Fruit fly (Drosophila melanogaster): ENCODE results near the gene CkIIalpha-i1.

The CkIIalpha-i1 gene

dm6 chr3L:15824537-15824936 is 7.8 kb downstream of the CkIIalpha-i1 start (continued):
- no peak for TF ChIP-seq CG9437 (GFP tag; optimal IDR thresholded peaks at IDR 0.05)
- no peak for TF ChIP-seq Nf-YC (tag; optimal IDR thresholded peaks at IDR 0.05)
- TF ChIP-seq CG14441 (GFP tag; IDR thresholded peaks at IDR 0.05), result no peak; the same call in 1 of the 2 replicates
- no peak for TF ChIP-seq esg (GFP tag; conservative IDR thresholded peaks at IDR 0.05)
- TF ChIP-seq pita (GFP tag; optimal IDR thresholded peaks at IDR 0.05), result no peak
- no peak for TF ChIP-seq NC2α (GFP tag; optimal IDR thresholded peaks at IDR 0.05)
- TF ChIP-seq CG31224 (GFP tag; IDR thresholded peaks at IDR 0.05), result no peak
- TF ChIP-seq CG17361 (GFP tag; IDR thresholded peaks at IDR 0.05), result no peak
- TF ChIP-seq CG11723 (GFP tag; optimal IDR thresholded peaks at IDR 0.05), result no peak
- no peak for TF ChIP-seq kay (GFP tag; optimal IDR thresholded peaks at IDR 0.05)
- no peak for TF ChIP-seq Dll (GFP tag; IDR thresholded peaks at IDR 0.05; ENCODE audit: partially characterized antibody)
- no peak for TF ChIP-seq sob (GFP tag; IDR thresholded peaks at IDR 0.05)
- TF ChIP-seq Atf3 (GFP tag; optimal IDR thresholded peaks at IDR 0.05), result no peak
- TF ChIP-seq Optix (GFP tag; IDR thresholded peaks at IDR 0.05), result no peak
- TF ChIP-seq CG3726 (GFP tag; IDR thresholded peaks at IDR 0.05), result no peak
- 0 out of 2 replicates have a peak, but pooled peaks have one; percentile 4 for TF ChIP-seq CG17328 (GFP tag; IDR thresholded peaks at IDR 0.05)
- TF ChIP-seq CG10147 (GFP tag; optimal IDR thresholded peaks at IDR 0.05), result no peak
- no peak for TF ChIP-seq CG4707 (GFP tag; optimal IDR thresholded peaks at IDR 0.05)
- no peak for TF ChIP-seq Sox100B (GFP tag; optimal IDR thresholded peaks at IDR 0.05)
- TF ChIP-seq yki (optimal IDR thresholded peaks at IDR 0.05), result no peak
- TF ChIP-seq ro (GFP tag; IDR thresholded peaks at IDR 0.05), result no peak
- no peak for TF ChIP-seq pros (GFP tag; optimal IDR thresholded peaks at IDR 0.05)
- TF ChIP-seq al (GFP tag; IDR thresholded peaks at IDR 0.05), result no peak
- no peak for TF ChIP-seq CG2116 (GFP tag; optimal IDR thresholded peaks at IDR 0.05)
- no peak for TF ChIP-seq CG13775 (GFP tag; optimal IDR thresholded peaks at IDR 0.05)
- no peak for TF ChIP-seq CG2889 (GFP tag; IDR thresholded peaks at IDR 0.05)
- no peak for TF ChIP-seq pb (GFP tag; optimal IDR thresholded peaks at IDR 0.05)
- no peak for TF ChIP-seq mirr (GFP tag; optimal IDR thresholded peaks at IDR 0.05)
- TF ChIP-seq ac (GFP tag; optimal IDR thresholded peaks at IDR 0.05), result no peak
- no peak for TF ChIP-seq CG8765 (GFP tag; IDR thresholded peaks at IDR 0.05)
- TF ChIP-seq HLH54F (GFP tag; optimal IDR thresholded peaks at IDR 0.05), result no peak
- TF ChIP-seq dmrt99B (tag; optimal IDR thresholded peaks at IDR 0.05), result no peak
- no peak for TF ChIP-seq CG10543 (GFP tag; optimal IDR thresholded peaks at IDR 0.05)
- no peak for TF ChIP-seq CG10209 (GFP tag; optimal IDR thresholded peaks at IDR 0.05)
- TF ChIP-seq Side (GFP tag; optimal IDR thresholded peaks at IDR 0.05), result no peak
- TF ChIP-seq Hmr (GFP tag; optimal IDR thresholded peaks at IDR 0.05), result no peak
- no peak for TF ChIP-seq CG31365 (tag; optimal IDR thresholded peaks at IDR 0.05)
- no peak for TF ChIP-seq CG32772 (GFP tag; IDR thresholded peaks at IDR 0.05)
- no peak for TF ChIP-seq Dfd (GFP tag; optimal IDR thresholded peaks at IDR 0.05)
- no peak for TF ChIP-seq CG14014 (GFP tag; IDR thresholded peaks at IDR 0.05)
- TF ChIP-seq CG12071 (GFP tag; optimal IDR thresholded peaks at IDR 0.05), result no peak
- TF ChIP-seq dan (GFP tag; IDR thresholded peaks at IDR 0.05), result no peak
- no peak for TF ChIP-seq CG5245 (GFP tag; optimal IDR thresholded peaks at IDR 0.05)
- TF ChIP-seq tap (tag; optimal IDR thresholded peaks at IDR 0.05), result no peak
- TF ChIP-seq slou (GFP tag; optimal IDR thresholded peaks at IDR 0.05), result no peak
- no peak for TF ChIP-seq CG3838 (GFP tag; optimal IDR thresholded peaks at IDR 0.05)
- TF ChIP-seq chif (GFP tag; optimal IDR thresholded peaks at IDR 0.05), result no peak
- no peak for TF ChIP-seq Sry-β (GFP tag; optimal IDR thresholded peaks at IDR 0.05)
- TF ChIP-seq CG1529 (GFP tag; optimal IDR thresholded peaks at IDR 0.05), result no peak
- TF ChIP-seq Atf6 (GFP tag; IDR thresholded peaks at IDR 0.05), result no peak
- no peak for TF ChIP-seq CG30403 (GFP tag; optimal IDR thresholded peaks at IDR 0.05)
- TF ChIP-seq Sox102F (GFP tag; optimal IDR thresholded peaks at IDR 0.05), result no peak
- no peak for TF ChIP-seq h (optimal IDR thresholded peaks at IDR 0.05)
- no peak for TF ChIP-seq vfl (GFP tag; optimal IDR thresholded peaks at IDR 0.05)
